Worm (Caenorhabditis elegans): ENCODE results near the gene H03G16.6.

The H03G16.6 gene

ce11 chrX:15039029-15039695 is 13.3 kb upstream of the H03G16.6 start (continued):
- no peak for TF ChIP-seq lin-35 (GFP tag; optimal IDR thresholded peaks at IDR 0.05)
- no peak for TF ChIP-seq fkh-10 (GFP tag; optimal IDR thresholded peaks at IDR 0.05)
- TF ChIP-seq fkh-4 (tag; optimal IDR thresholded peaks at IDR 0.05; ENCODE audit: borderline replicate concordance) = peak; percentile 1

- no peak for TF ChIP-seq snpc-4 (tag; optimal IDR thresholded peaks at IDR 0.05)
- TF ChIP-seq unc-98 (GFP tag; IDR thresholded peaks at IDR 0.05) = no peak
- no peak for TF ChIP-seq efl-3 (GFP tag; optimal IDR thresholded peaks at IDR 0.05)
- no peak for TF ChIP-seq mdl-1 (tag; optimal IDR thresholded peaks at IDR 0.05)
- TF ChIP-seq zip-4 (GFP tag; optimal IDR thresholded peaks at IDR 0.05) = no peak
- no peak for TF ChIP-seq nhr-90 (tag; optimal IDR thresholded peaks at IDR 0.05; ENCODE audit: poor library complexity)
- peak; percentile 51 for TF ChIP-seq lin-14 (GFP tag; optimal IDR thresholded peaks at IDR 0.05)
- no peak for TF ChIP-seq C04F5.9 (tag; optimal IDR thresholded peaks at IDR 0.05)
- peak; percentile 10 for TF ChIP-seq snu-23 (GFP tag; optimal IDR thresholded peaks at IDR 0.05)
- TF ChIP-seq jun-1 (tag; optimal IDR thresholded peaks at IDR 0.05) = no peak
- no peak for TF ChIP-seq nhr-19 (GFP tag; conservative IDR thresholded peaks at IDR 0.05)
- no peak for TF ChIP-seq lin-13 (GFP tag; optimal IDR thresholded peaks at IDR 0.05)
- TF ChIP-seq egl-13 (tag; optimal IDR thresholded peaks at IDR 0.05) = no peak
- TF ChIP-seq C34B4.2 (tag; optimal IDR thresholded peaks at IDR 0.05) = no peak
- TF ChIP-seq xbp-1 (tag; optimal IDR thresholded peaks at IDR 0.05) = no peak
- TF ChIP-seq grh-1 (GFP tag; IDR thresholded peaks at IDR 0.05) = peak; percentile 54
- no peak for TF ChIP-seq ceh-90 (tag; optimal IDR thresholded peaks at IDR 0.05)
- TF ChIP-seq lin-35 (GFP tag; optimal IDR thresholded peaks at IDR 0.05) = peak in 1 of 2 experiments; percentile 1
- TF ChIP-seq ztf-11 (tag; optimal IDR thresholded peaks at IDR 0.05) = no peak
- peak; percentile 80 for TF ChIP-seq nhr-85 (tag)
- TF ChIP-seq mab-9 (GFP tag; IDR thresholded peaks at IDR 0.05) = no peak
- no peak for TF ChIP-seq elt-3 (tag; optimal IDR thresholded peaks at IDR 0.05)
Observed at ce11 chrX:15039696-15040212, 12.7 kb upstream of the H03G16.6 start.

- TF ChIP-seq grh-1 (GFP tag; IDR thresholded peaks at IDR 0.05) (peak; percentile 66), skn-1 (tag; optimal IDR thresholded peaks at IDR 0.05) (peak; percentile 93), C04F5.9 (tag; optimal IDR thresholded peaks at IDR 0.05) (peak; percentile 35), zip-4 (GFP tag; optimal IDR thresholded peaks at IDR 0.05) (no peak), sox-4 (tag; optimal IDR thresholded peaks at IDR 0.05) (no peak), unc-130 (tag; optimal IDR thresholded peaks at IDR 0.05) (peak; percentile 95), hlh-17 (GFP tag; optimal IDR thresholded peaks at IDR 0.05; ENCODE audit: borderline replicate concordance) (no peak), sup-37 (GFP tag; optimal IDR thresholded peaks at IDR 0.05) (peak; percentile 48), pag-3 (tag; optimal IDR thresholded peaks at IDR 0.05; ENCODE audit: borderline replicate concordance, insufficient read depth) (peak; percentile 74), elt-3 (tag; optimal IDR thresholded peaks at IDR 0.05) (peak in 2 of 6 experiments; percentile 69 to 84), alr-1 (tag; optimal IDR thresholded peaks at IDR 0.05; ENCODE audit: borderline replicate concordance) (no peak), ets-5 (GFP tag; IDR thresholded peaks at IDR 0.05) (no peak), efl-3 (GFP tag; optimal IDR thresholded peaks at IDR 0.05) (no peak), egl-13 (tag; optimal IDR thresholded peaks at IDR 0.05) (peak; percentile 25), snu-23 (GFP tag; optimal IDR thresholded peaks at IDR 0.05) (peak; percentile 94), mab-9 (GFP tag; IDR thresholded peaks at IDR 0.05) (peak; percentile 59; the same call in 1 of the 2 replicates), sptf-1 (tag; optimal IDR thresholded peaks at IDR 0.05) (no peak), jun-1 (tag; optimal IDR thresholded peaks at IDR 0.05) (peak; percentile 45), aly-2 (tag; optimal IDR thresholded peaks at IDR 0.05) (no peak), nhr-71 (tag; optimal IDR thresholded peaks at IDR 0.05) (peak; percentile 96), nhr-19 (GFP tag; conservative IDR thresholded peaks at IDR 0.05) (peak; percentile 87), ceh-88 (GFP tag; IDR thresholded peaks at IDR 0.05) (peak; percentile 74; the same call in 1 of the 2 replicates), zag-1 (tag; optimal IDR thresholded peaks at IDR 0.05) (no peak), fos-1 (tag; optimal IDR thresholded peaks at IDR 0.05) (peak; percentile 38), ceh-90 (tag; optimal IDR thresholded peaks at IDR 0.05) (no peak), fkh-4 (tag; optimal IDR thresholded peaks at IDR 0.05; ENCODE audit: borderline replicate concordance) (peak; percentile 56), nhr-11 (tag; optimal IDR thresholded peaks at IDR 0.05) (no peak), unc-98 (GFP tag; IDR thresholded peaks at IDR 0.05) (no peak), ceh-63 (GFP tag; optimal IDR thresholded peaks at IDR 0.05) (no peak), lin-13 (GFP tag; optimal IDR thresholded peaks at IDR 0.05) (peak; percentile 93), nhr-237 (tag; optimal IDR thresholded peaks at IDR 0.05) (peak; percentile 46), nhr-90 (tag; optimal IDR thresholded peaks at IDR 0.05; ENCODE audit: poor library complexity) (peak; percentile 73), egl-27 (tag; optimal IDR thresholded peaks at IDR 0.05) (no peak), nhr-77 (tag; optimal IDR thresholded peaks at IDR 0.05) (peak; percentile 54)
Observed at ce11 chrX:15040552-15041080, 11.9 kb upstream of the H03G16.6 start, which contains the start of gene C18B12.4. C18B12.4 (minus strand) TSS chrX:15040602.

All from whole organism, L1 larva.